Fruit fly (Drosophila melanogaster) whole organism, embryonic: ENCODE measurements around the gene Grip128.

Experiments used
- Abd-B ChIP-seq: fragments of 200-800 bp; sonication (Bioruptor generic); optimal IDR thresholded peaks from 2 replicates; lab custom pipeline; 2018; ENCODE audit warnings: missing biosample characterization, mild to moderate bottlenecking, missing genetic modification characterization, moderate library complexity
- Antp ChIP-seq: fragments of 200-800 bp; sonication (Bioruptor generic); optimal IDR thresholded peaks from 3 replicates; lab custom pipeline; 2016; ENCODE audit warnings: missing biosample characterization, missing genetic modification characterization
- Atf-2 ChIP-seq: fragments of 200-800 bp; sonication (Bioruptor generic); optimal IDR thresholded peaks from 2 replicates; lab custom pipeline; 2016; ENCODE audit warnings: missing biosample characterization, missing genetic modification characterization
- B-H2 ChIP-seq: fragments of 200-800 bp; sonication (Bioruptor generic); optimal IDR thresholded peaks from 2 replicates; lab custom pipeline; 2018; ENCODE audit warnings: missing biosample characterization, mild to moderate bottlenecking, missing genetic modification characterization
- CG10209 ChIP-seq: fragments of 200-800 bp; sonication (Bioruptor generic); optimal IDR thresholded peaks from 3 replicates; lab custom pipeline; 2017; ENCODE audit warnings: missing biosample characterization, mild to moderate bottlenecking, missing genetic modification characterization, missing genetic modification reagents
- CG11456 ChIP-seq: fragments of 200-800 bp; sonication (Bioruptor generic); IDR thresholded peaks from 3 replicates; pipeline ENCODE4 v1.3.6; 2022; ENCODE audit warnings: missing biosample characterization, missing genetic modification characterization
- CG13624 ChIP-seq: fragments of 200-800 bp; sonication (Bioruptor generic); optimal IDR thresholded peaks from 2 replicates; lab custom pipeline; 2016; ENCODE audit warnings: missing biosample characterization, missing genetic modification characterization
- CG14667 ChIP-seq: fragments of 200-800 bp; sonication (Bioruptor generic); IDR thresholded peaks from 2 replicates; pipeline ENCODE4 v1.3.6; 2022; ENCODE audit warnings: missing biosample characterization, missing genetic modification characterization
- CG14860 ChIP-seq: fragments of 200-800 bp; sonication (Bioruptor generic); IDR thresholded peaks from 3 replicates; pipeline ENCODE4 v1.3.6; 2022; ENCODE audit warnings: missing biosample characterization, missing genetic modification characterization; ENCODE audit not compliant: partially characterized antibody
- CG17612 ChIP-seq: fragments of 200-800 bp; sonication (Bioruptor generic); IDR thresholded peaks from 2 replicates; pipeline ENCODE4 v1.3.6; 2022; ENCODE audit warnings: missing biosample characterization, missing genetic modification characterization
- CG1792 ChIP-seq: fragments of 200-800 bp; sonication (Bioruptor generic); optimal IDR thresholded peaks from 2 replicates; lab custom pipeline; 2016; ENCODE audit warnings: missing biosample characterization, missing genetic modification characterization
- CG2129 ChIP-seq: fragments of 200-800 bp; sonication (Bioruptor generic); IDR thresholded peaks from 2 replicates; pipeline ENCODE4 v1.3.6; 2022; ENCODE audit warnings: missing biosample characterization, missing genetic modification characterization; ENCODE audit not compliant: partially characterized antibody
- CG3065 ChIP-seq: fragments of 200-800 bp; sonication (Bioruptor generic); optimal IDR thresholded peaks from 2 replicates; lab custom pipeline; 2016; ENCODE audit warnings: missing biosample characterization, missing genetic modification characterization
- CG32772 ChIP-seq: fragments of 200-800 bp; sonication (Bioruptor generic); IDR thresholded peaks from 2 replicates; pipeline ENCODE4 v1.3.6; 2022; ENCODE audit warnings: missing biosample characterization, missing genetic modification characterization
- CG4617 ChIP-seq: fragments of 200-800 bp; sonication (Bioruptor generic); optimal IDR thresholded peaks from 3 replicates; lab custom pipeline; 2016; ENCODE audit warnings: missing biosample characterization, missing genetic modification characterization, borderline replicate concordance
- CG4854 ChIP-seq: fragments of 200-800 bp; sonication (Bioruptor generic); optimal IDR thresholded peaks from 2 replicates; lab custom pipeline; 2016; ENCODE audit warnings: missing biosample characterization, missing genetic modification characterization, inconsistent platforms
- CG6272 ChIP-seq: fragments of 200-800 bp; sonication (Bioruptor generic); IDR thresholded peaks from 2 replicates; pipeline ENCODE4 v1.3.6; 2022; ENCODE audit warnings: missing biosample characterization, missing genetic modification characterization
- CG7357 ChIP-seq: fragments of 200-800 bp; sonication (Bioruptor generic); IDR thresholded peaks from 3 replicates; pipeline ENCODE4 v1.3.6; 2022; ENCODE audit warnings: missing biosample characterization, missing genetic modification characterization
- CG8944 ChIP-seq: fragments of 200-800 bp; sonication (Bioruptor generic); optimal IDR thresholded peaks from 3 replicates; lab custom pipeline; 2016; ENCODE audit warnings: missing biosample characterization, missing genetic modification characterization
- Deaf1 ChIP-seq: fragments of 200-800 bp; optimal IDR thresholded peaks from 3 replicates; lab custom pipeline; 2019; ENCODE audit warnings: missing biosample characterization, mild to moderate bottlenecking, missing genetic modification characterization, moderate library complexity
- Dek ChIP-seq: fragments of 200-800 bp; sonication (Bioruptor generic); optimal IDR thresholded peaks from 3 replicates; lab custom pipeline; 2019; ENCODE audit warnings: missing biosample characterization, mild to moderate bottlenecking, missing genetic modification characterization, moderate library complexity
- Dip2 ChIP-seq: fragments of 200-800 bp; sonication (Bioruptor generic); IDR thresholded peaks from 2 replicates; pipeline ENCODE4 v1.3.6; 2022; ENCODE audit warnings: missing biosample characterization, missing genetic modification characterization
- Drgx ChIP-seq: fragments of 200-800 bp; sonication (Bioruptor generic); IDR thresholded peaks from 2 replicates; pipeline ENCODE4 v1.3.6; 2022; ENCODE audit warnings: missing biosample characterization, missing genetic modification characterization
- Eip74EF ChIP-seq, 2 experiments: fragments of 200-800 bp in 1 of 2; fragments of >200 bp in 1 of 2; sonication (Bioruptor generic) in 1 of 2; optimal IDR thresholded peaks; 2 replicates each; lab custom pipeline; 2017 to 2019; ENCODE audit warnings: missing biosample characterization in 2 of 2, missing genetic modification characterization in 2 of 2, mild to moderate bottlenecking in 1 of 2, moderate library complexity in 1 of 2
- Hey ChIP-seq: fragments of 200-800 bp; sonication (Bioruptor generic); optimal IDR thresholded peaks from 3 replicates; lab custom pipeline; 2018; ENCODE audit warnings: missing biosample characterization, mild to moderate bottlenecking, missing genetic modification characterization
- HmgD ChIP-seq: fragments of 200-800 bp; sonication (Bioruptor generic); optimal IDR thresholded peaks from 3 replicates; lab custom pipeline; 2016; ENCODE audit warnings: missing biosample characterization, missing genetic modification characterization
- NK7.1 ChIP-seq: fragments of 200-800 bp; sonication (Bioruptor generic); optimal IDR thresholded peaks from 3 replicates; lab custom pipeline; 2016; ENCODE audit warnings: missing biosample characterization, missing genetic modification characterization
- Poxn ChIP-seq: fragments of 200-800 bp; sonication (Bioruptor generic); IDR thresholded peaks from 2 replicates; pipeline ENCODE4 v1.3.6; 2022; ENCODE audit warnings: missing biosample characterization, missing genetic modification characterization
- Rx ChIP-seq: fragments of 200-800 bp; sonication (Bioruptor generic); IDR thresholded peaks from 2 replicates; pipeline ENCODE4 v1.3.6; 2022; ENCODE audit warnings: missing biosample characterization, missing genetic modification characterization
- Side ChIP-seq: fragments of 200-800 bp; sonication (Bioruptor generic); optimal IDR thresholded peaks from 2 replicates; lab custom pipeline; 2016; ENCODE audit warnings: missing biosample characterization, missing genetic modification characterization
- ap ChIP-seq: fragments of 200-800 bp; sonication (Bioruptor generic); IDR thresholded peaks from 2 replicates; pipeline ENCODE4 v1.3.6; 2022; ENCODE audit warnings: missing biosample characterization, missing genetic modification characterization
- bcd ChIP-seq: fragments of 200-800 bp; sonication (Bioruptor generic); optimal IDR thresholded peaks from 2 replicates; lab custom pipeline; 2017; ENCODE audit warnings: missing biosample characterization, mild to moderate bottlenecking, missing genetic modification characterization
- crp ChIP-seq, 2 experiments: fragments of 200-800 bp; sonication (Bioruptor generic); optimal IDR thresholded peaks; 2 replicates in 1 of 2; 3 replicates in 1 of 2; lab custom pipeline; 2017; ENCODE audit warnings: missing biosample characterization in 2 of 2, missing genetic modification characterization in 2 of 2, mild to moderate bottlenecking in 1 of 2, moderate library complexity in 1 of 2
- danr ChIP-seq: fragments of 200-800 bp; sonication (Bioruptor generic); IDR thresholded peaks from 2 replicates; pipeline ENCODE4 v1.3.6; 2022; ENCODE audit warnings: missing biosample characterization, missing genetic modification characterization
- dmrt99B ChIP-seq: fragments of 200-800 bp; sonication (Bioruptor generic); optimal IDR thresholded peaks from 2 replicates; lab custom pipeline; 2018; ENCODE audit warnings: missing biosample characterization, mild to moderate bottlenecking, missing genetic modification characterization, moderate library complexity
- ems ChIP-seq: fragments of 200-800 bp; sonication (Bioruptor generic); optimal IDR thresholded peaks from 3 replicates; lab custom pipeline; 2016; ENCODE audit warnings: missing biosample characterization, missing genetic modification characterization
- ewg ChIP-seq: fragments of 200-800 bp; sonication (Bioruptor generic); optimal IDR thresholded peaks from 3 replicates; lab custom pipeline; 2017; ENCODE audit warnings: mild to moderate bottlenecking, missing biosample characterization, missing genetic modification reagents, missing genetic modification characterization
- gce ChIP-seq: fragments of 200-800 bp; sonication (Bioruptor generic); IDR thresholded peaks from 3 replicates; pipeline ENCODE4 v1.3.6; 2022; ENCODE audit warnings: missing biosample characterization, missing genetic modification characterization
- gcm2 ChIP-seq: fragments of 200-800 bp; sonication (Bioruptor generic); optimal IDR thresholded peaks from 2 replicates; lab custom pipeline; 2016; ENCODE audit warnings: missing biosample characterization, missing genetic modification characterization
- jing ChIP-seq: fragments of 200-800 bp; sonication (Bioruptor generic); optimal IDR thresholded peaks from 2 replicates; lab custom pipeline; 2018; ENCODE audit warnings: missing biosample characterization, mild to moderate bottlenecking, missing genetic modification characterization
- nerfin-1 ChIP-seq: fragments of 200-800 bp; sonication (Bioruptor generic); optimal IDR thresholded peaks from 3 replicates; lab custom pipeline; 2019; ENCODE audit warnings: missing biosample characterization, mild to moderate bottlenecking, missing genetic modification characterization, moderate library complexity
- peb ChIP-seq: fragments of 200-800 bp; sonication (Bioruptor generic); IDR thresholded peaks from 2 replicates; pipeline ENCODE4 v1.3.6; 2022; ENCODE audit warnings: missing biosample characterization, missing genetic modification characterization
- pita ChIP-seq: fragments of 200-800 bp; sonication (Bioruptor generic); optimal IDR thresholded peaks from 2 replicates; lab custom pipeline; 2017; ENCODE audit warnings: missing biosample characterization, mild to moderate bottlenecking, missing genetic modification characterization
- pzg ChIP-seq: fragments of 200-800 bp; sonication (Bioruptor generic); optimal IDR thresholded peaks from 3 replicates; lab custom pipeline; 2018; ENCODE audit warnings: missing biosample characterization, mild to moderate bottlenecking, missing genetic modification characterization, moderate library complexity
- repo ChIP-seq: fragments of 200-800 bp; sonication (Bioruptor generic); optimal IDR thresholded peaks from 2 replicates; lab custom pipeline; 2016; ENCODE audit warnings: missing biosample characterization, missing genetic modification characterization
- sna ChIP-seq: fragments of 200-800 bp; sonication (Bioruptor generic); IDR thresholded peaks from 2 replicates; pipeline ENCODE4 v1.3.6; 2022; ENCODE audit warnings: missing biosample characterization, missing genetic modification characterization; ENCODE audit not compliant: partially characterized antibody
- tio ChIP-seq: fragments of 200-800 bp; sonication (Bioruptor generic); optimal IDR thresholded peaks from 2 replicates; lab custom pipeline; 2017; ENCODE audit warnings: missing biosample characterization, missing genetic modification characterization, inconsistent platforms
- tna ChIP-seq: fragments of 200-800 bp; sonication (Bioruptor generic); IDR thresholded peaks from 2 replicates; pipeline ENCODE4 v1.3.6; 2022; ENCODE audit warnings: missing biosample characterization, missing genetic modification characterization; ENCODE audit not compliant: partially characterized antibody
- toy ChIP-seq: fragments of 200-800 bp; sonication (Bioruptor generic); IDR thresholded peaks from 2 replicates; pipeline ENCODE4 v1.3.6; 2022; ENCODE audit warnings: missing biosample characterization, missing genetic modification characterization
- unc-4 ChIP-seq: fragments of 200-800 bp; sonication (Bioruptor generic); IDR thresholded peaks from 2 replicates; pipeline ENCODE4 v1.3.6; 2022; ENCODE audit warnings: missing biosample characterization, missing genetic modification characterization; ENCODE audit not compliant: partially characterized antibody
- yki ChIP-seq: fragments of >200 bp; optimal IDR thresholded peaks from 3 replicates; lab custom pipeline; 2018
- zf30C ChIP-seq: fragments of 200-800 bp; sonication (Bioruptor generic); optimal IDR thresholded peaks from 3 replicates; lab custom pipeline; 2018; ENCODE audit warnings: missing biosample characterization, mild to moderate bottlenecking, missing genetic modification characterization

The Grip128 gene

dm6 chrX:15482236-15482660 lies 10.3 kb upstream of the Grip128 start, which contains the start of gene CG6340 (continued):
- TF ChIP-seq gcm2 (GFP tag; lab: Kevin White, UChicago) (no peak), Deaf1 (tag; lab: Kevin White, UChicago) (no peak), CG13624 (GFP tag; lab: Kevin White, UChicago) (peak; percentile 19), CG6272 (GFP tag; lab: Robert Waterston, UW) (no peak), repo (no peak), danr (no peak), sna (GFP tag; lab: Robert Waterston, UW) (peak; percentile 55), CG7357 (no peak), CG3065 (GFP tag; lab: Kevin White, UChicago) (no peak), Abd-B (GFP tag; lab: Kevin White, UChicago) (no peak), dmrt99B (tag; lab: Kevin White, UChicago) (no peak), Poxn (GFP tag; lab: Robert Waterston, UW) (no peak), Antp (GFP tag; lab: Kevin White, UChicago) (no peak), jing (GFP tag; lab: Kevin White, UChicago) (no peak), Eip74EF (GFP tag; optimal IDR thresholded peaks at IDR 0.05; lab: Kevin White, UChicago) (no peak), CG8944 (GFP tag; lab: Kevin White, UChicago) (no peak), CG2129 (no peak), ap (GFP tag; lab: Robert Waterston, UW) (no peak), tio (GFP tag; lab: Kevin White, UChicago) (no peak), CG4617 (GFP tag; lab: Kevin White, UChicago) (peak; percentile 21), ewg (peak; percentile 54), ems (GFP tag; lab: Kevin White, UChicago) (no peak), Rx (no peak), CG32772 (GFP tag; lab: Robert Waterston, UW) (0 out of 2 replicates have a peak, but pooled peaks have one; percentile 24), CG4854 (GFP tag; lab: Kevin White, UChicago) (no peak), B-H2 (GFP tag; lab: Kevin White, UChicago) (no peak), yki (lab: Kevin White, UChicago) (no peak), Atf-2 (GFP tag; lab: Kevin White, UChicago) (no peak), Dip2 (no peak), nerfin-1 (tag; lab: Kevin White, UChicago) (peak; percentile 24), CG1792 (GFP tag; lab: Kevin White, UChicago) (no peak), CG11456 (no peak), unc-4 (GFP tag; lab: Robert Waterston, UW) (peak; percentile 66), toy (GFP tag; lab: Robert Waterston, UW) (no peak), CG10209 (GFP tag; lab: Kevin White, UChicago) (no peak), peb (no peak), HmgD (GFP tag; lab: Kevin White, UChicago) (peak; percentile 13), Dek (no peak), zf30C (GFP tag; lab: Kevin White, UChicago) (no peak), pita (no peak), tna (GFP tag; lab: Robert Waterston, UW) (peak; percentile 46; the same call in 1 of the 2 replicates), bcd (no peak), Drgx (GFP tag; lab: Robert Waterston, UW) (no peak), CG14860 (GFP tag; lab: Robert Waterston, UW) (0 out of 3 replicates have a peak, but pooled peaks have one; percentile 53), crp (GFP tag; optimal IDR thresholded peaks at IDR 0.05; lab: Kevin White, UChicago) (peak in 1 of 2 experiments; percentile 8), CG17612 (no peak), pzg (GFP tag; lab: Kevin White, UChicago) (peak; percentile 68), Hey (tag; lab: Kevin White, UChicago) (no peak), NK7.1 (GFP tag; lab: Kevin White, UChicago) (no peak), gce (GFP tag; lab: Robert Waterston, UW) (no peak), CG14667 (GFP tag; lab: Robert Waterston, UW) (no peak), Side (GFP tag; lab: Kevin White, UChicago) (no peak)
